Worm (Caenorhabditis elegans): ENCODE data around the gene ZK1290.15.

The ZK1290.15 gene

ce11 chrII:7544782-7545181 lies 21.4 kb downstream of the ZK1290.15 start:
- no peak for TF ChIP-seq ref-1 (GFP tag; conservative IDR thresholded peaks at IDR 0.05)
- no peak for TF ChIP-seq cog-1 (tag; optimal IDR thresholded peaks at IDR 0.05)
- TF ChIP-seq tab-1 (GFP tag; IDR thresholded peaks at IDR 0.05), result no peak
- TF ChIP-seq flt-1 (GFP tag; IDR thresholded peaks at IDR 0.05), result no peak
- no peak for TF ChIP-seq klf-2 (GFP tag; conservative IDR thresholded peaks at IDR 0.05)
- no peak for TF ChIP-seq ztf-23 (GFP tag; IDR thresholded peaks at IDR 0.05)
- no peak for TF ChIP-seq ztf-29 (GFP tag; IDR thresholded peaks at IDR 0.05)
- no peak for TF ChIP-seq med-1 (GFP tag; optimal IDR thresholded peaks at IDR 0.05; ENCODE audit: insufficient read depth)
- TF ChIP-seq T22C8.4 (GFP tag; IDR thresholded peaks at IDR 0.05), result no peak

ce11 chrII:7545364-7545763 lies 22.0 kb downstream of the ZK1290.15 start:
- TF ChIP-seq ztf-29 (GFP tag; IDR thresholded peaks at IDR 0.05) (no peak), tab-1 (GFP tag; IDR thresholded peaks at IDR 0.05) (no peak)

ce11 chrII:7547269-7547668 lies 23.9 kb downstream of the ZK1290.15 start:
- TF ChIP-seq med-1 (GFP tag; optimal IDR thresholded peaks at IDR 0.05; ENCODE audit: insufficient read depth) (no peak), tab-1 (GFP tag; IDR thresholded peaks at IDR 0.05) (no peak), ztf-23 (GFP tag; IDR thresholded peaks at IDR 0.05) (no peak), klf-2 (GFP tag; conservative IDR thresholded peaks at IDR 0.05) (no peak), cog-1 (tag; optimal IDR thresholded peaks at IDR 0.05) (no peak), ztf-29 (GFP tag; IDR thresholded peaks at IDR 0.05) (no peak), ref-1 (GFP tag; conservative IDR thresholded peaks at IDR 0.05) (no peak), flt-1 (GFP tag; IDR thresholded peaks at IDR 0.05) (no peak), T22C8.4 (GFP tag; IDR thresholded peaks at IDR 0.05) (no peak)

ce11 chrII:7548044-7548443 lies 24.7 kb downstream of the ZK1290.15 start, which contains the start of gene fbxa-224:
Gene fbxa-224, minus strand, starts transcription at chrII:7548144.
- TF ChIP-seq klf-2 (GFP tag; conservative IDR thresholded peaks at IDR 0.05) (no peak), T22C8.4 (GFP tag; IDR thresholded peaks at IDR 0.05) (no peak), med-1 (GFP tag; optimal IDR thresholded peaks at IDR 0.05; ENCODE audit: insufficient read depth) (no peak), cog-1 (tag; optimal IDR thresholded peaks at IDR 0.05) (no peak), tab-1 (GFP tag; IDR thresholded peaks at IDR 0.05) (no peak), flt-1 (GFP tag; IDR thresholded peaks at IDR 0.05) (no peak), ztf-23 (GFP tag; IDR thresholded peaks at IDR 0.05) (no peak), ztf-29 (GFP tag; IDR thresholded peaks at IDR 0.05) (no peak), ref-1 (GFP tag; conservative IDR thresholded peaks at IDR 0.05) (no peak)

- TF ChIP-seq ref-1 (GFP tag; conservative IDR thresholded peaks at IDR 0.05) (no peak), ztf-29 (GFP tag; IDR thresholded peaks at IDR 0.05) (no peak), ztf-23 (GFP tag; IDR thresholded peaks at IDR 0.05) (no peak), flt-1 (GFP tag; IDR thresholded peaks at IDR 0.05) (no peak), med-1 (GFP tag; optimal IDR thresholded peaks at IDR 0.05; ENCODE audit: insufficient read depth) (no peak), klf-2 (GFP tag; conservative IDR thresholded peaks at IDR 0.05) (no peak), tab-1 (GFP tag; IDR thresholded peaks at IDR 0.05) (no peak), cog-1 (tag; optimal IDR thresholded peaks at IDR 0.05) (no peak), T22C8.4 (GFP tag; IDR thresholded peaks at IDR 0.05) (no peak)
Observed at ce11 chrII:7549035-7549434, 25.7 kb downstream of the ZK1290.15 start, which contains the start of gene tph-1. Gene tph-1, plus strand, starts transcription at chrII:7549335.

- no peak for TF ChIP-seq ztf-23 (GFP tag; IDR thresholded peaks at IDR 0.05)
- TF ChIP-seq tab-1 (GFP tag; IDR thresholded peaks at IDR 0.05), result no peak
- no peak for TF ChIP-seq ztf-29 (GFP tag; IDR thresholded peaks at IDR 0.05)
- no peak for TF ChIP-seq klf-2 (GFP tag; conservative IDR thresholded peaks at IDR 0.05)
- TF ChIP-seq ref-1 (GFP tag; conservative IDR thresholded peaks at IDR 0.05), result no peak
Observed at ce11 chrII:7553806-7554205, 30.4 kb downstream of the ZK1290.15 start, which contains the start of gene ZK1290.10. Gene ZK1290.10, minus strand, starts transcription at chrII:7553906.

- no peak for TF ChIP-seq cog-1 (tag; optimal IDR thresholded peaks at IDR 0.05)
- no peak for TF ChIP-seq med-1 (GFP tag; optimal IDR thresholded peaks at IDR 0.05; ENCODE audit: insufficient read depth)
Observed at ce11 chrII:7554716-7555247, 31.4 kb downstream of the ZK1290.15 start.

- TF ChIP-seq cog-1 (tag; optimal IDR thresholded peaks at IDR 0.05), result no peak
- no peak for TF ChIP-seq ztf-29 (GFP tag; IDR thresholded peaks at IDR 0.05)
- TF ChIP-seq tab-1 (GFP tag; IDR thresholded peaks at IDR 0.05), result no peak
- TF ChIP-seq ref-1 (GFP tag; conservative IDR thresholded peaks at IDR 0.05), result no peak
- no peak for TF ChIP-seq klf-2 (GFP tag; conservative IDR thresholded peaks at IDR 0.05)
- no peak for TF ChIP-seq ztf-23 (GFP tag; IDR thresholded peaks at IDR 0.05)
- no peak for TF ChIP-seq T22C8.4 (GFP tag; IDR thresholded peaks at IDR 0.05)
- TF ChIP-seq flt-1 (GFP tag; IDR thresholded peaks at IDR 0.05), result no peak
- TF ChIP-seq med-1 (GFP tag; optimal IDR thresholded peaks at IDR 0.05; ENCODE audit: insufficient read depth), result no peak
Observed at ce11 chrII:7555454-7555853, 32.1 kb downstream of the ZK1290.15 start, which contains the start of gene ZK1290.14. Gene ZK1290.14, minus strand, starts transcription at chrII:7555592.

ce11 chrII:7557981-7558380 lies 34.6 kb downstream of the ZK1290.15 start:
- no peak for TF ChIP-seq ref-1 (GFP tag; conservative IDR thresholded peaks at IDR 0.05)
- TF ChIP-seq tab-1 (GFP tag; IDR thresholded peaks at IDR 0.05), result no peak
- no peak for TF ChIP-seq cog-1 (tag; optimal IDR thresholded peaks at IDR 0.05)
- no peak for TF ChIP-seq flt-1 (GFP tag; IDR thresholded peaks at IDR 0.05)
- no peak for TF ChIP-seq klf-2 (GFP tag; conservative IDR thresholded peaks at IDR 0.05)
- no peak for TF ChIP-seq med-1 (GFP tag; optimal IDR thresholded peaks at IDR 0.05; ENCODE audit: insufficient read depth)
- TF ChIP-seq ztf-29 (GFP tag; IDR thresholded peaks at IDR 0.05), result no peak
- no peak for TF ChIP-seq ztf-23 (GFP tag; IDR thresholded peaks at IDR 0.05)
- TF ChIP-seq T22C8.4 (GFP tag; IDR thresholded peaks at IDR 0.05), result no peak

ce11 chrII:7558864-7559263 lies 35.5 kb downstream of the ZK1290.15 start:
- TF ChIP-seq T22C8.4 (GFP tag; IDR thresholded peaks at IDR 0.05), result no peak
- TF ChIP-seq tab-1 (GFP tag; IDR thresholded peaks at IDR 0.05), result no peak
- no peak for TF ChIP-seq med-1 (GFP tag; optimal IDR thresholded peaks at IDR 0.05; ENCODE audit: insufficient read depth)
- TF ChIP-seq ztf-29 (GFP tag; IDR thresholded peaks at IDR 0.05), result no peak

Measured in whole organism, midembryonic.